Fruit fly (Drosophila melanogaster) S2 (cell line): Measurements from ENCODE around the gene mew.

Experiments
- CG8478 ChIP-seq: fragments of >200 bp; optimal IDR thresholded peaks from 2 replicates; lab custom pipeline; 2018
- CTCF ChIP-seq, 2 experiments: fragments of >200 bp; optimal IDR thresholded peaks; 2 replicates each; lab custom pipeline; 2018

Gene mew

dm6 chrX:13284548-13284974 lies 26.3 kb upstream of the mew start:
- TF ChIP-seq CTCF (optimal IDR thresholded peaks at IDR 0.05; lab: Kevin White, UChicago) (no peak), CG8478 (lab: Kevin White, UChicago) (no peak)

- TF ChIP-seq CG8478 (lab: Kevin White, UChicago) = no peak
- TF ChIP-seq CTCF (optimal IDR thresholded peaks at IDR 0.05; lab: Kevin White, UChicago) = no peak
These were observed 25.8 kb upstream of the mew start for dm6 chrX:13283940-13284547.

dm6 chrX:13282717-13283116 lies 24.4 kb upstream of the mew start:
- TF ChIP-seq CG8478 (lab: Kevin White, UChicago) (no peak), CTCF (optimal IDR thresholded peaks at IDR 0.05; lab: Kevin White, UChicago) (no peak)

- TF ChIP-seq CTCF (optimal IDR thresholded peaks at IDR 0.05; lab: Kevin White, UChicago) (no peak), CG8478 (lab: Kevin White, UChicago) (no peak)
These were observed 23.1 kb upstream of the mew start for dm6 chrX:13281244-13281877.

- TF ChIP-seq CTCF (optimal IDR thresholded peaks at IDR 0.05; lab: Kevin White, UChicago) = no peak
- TF ChIP-seq CG8478 (lab: Kevin White, UChicago) = no peak
These were observed 22.4 kb upstream of the mew start for dm6 chrX:13280738-13281137.

- TF ChIP-seq CG8478 (lab: Kevin White, UChicago) (no peak), CTCF (optimal IDR thresholded peaks at IDR 0.05; lab: Kevin White, UChicago) (no peak)
These were observed 21.9 kb upstream of the mew start for dm6 chrX:13280235-13280634.

dm6 chrX:13278468-13278982 lies 20.2 kb upstream of the mew start:
- TF ChIP-seq CG8478 (lab: Kevin White, UChicago) (no peak), CTCF (optimal IDR thresholded peaks at IDR 0.05; lab: Kevin White, UChicago) (no peak)

dm6 chrX:13277580-13278467 lies 19.5 kb upstream of the mew start:
- TF ChIP-seq CG8478 (lab: Kevin White, UChicago) (no peak), CTCF (optimal IDR thresholded peaks at IDR 0.05; lab: Kevin White, UChicago) (no peak)

dm6 chrX:13277148-13277547 lies 18.9 kb upstream of the mew start:
- no peak for TF ChIP-seq CTCF (optimal IDR thresholded peaks at IDR 0.05; lab: Kevin White, UChicago)
- no peak for TF ChIP-seq CG8478 (lab: Kevin White, UChicago)

dm6 chrX:13276713-13277112 lies 18.4 kb upstream of the mew start:
- TF ChIP-seq CG8478 (lab: Kevin White, UChicago) (no peak), CTCF (optimal IDR thresholded peaks at IDR 0.05; lab: Kevin White, UChicago) (no peak)

- no peak for TF ChIP-seq CTCF (optimal IDR thresholded peaks at IDR 0.05; lab: Kevin White, UChicago)
- no peak for TF ChIP-seq CG8478 (lab: Kevin White, UChicago)
These were observed 16.8 kb upstream of the mew start for dm6 chrX:13275139-13275538.

- TF ChIP-seq CG8478 (lab: Kevin White, UChicago) = no peak
These were observed 16.3 kb upstream of the mew start for dm6 chrX:13274429-13275095.

dm6 chrX:13273417-13273816 lies 15.1 kb upstream of the mew start:
- TF ChIP-seq CG8478 (lab: Kevin White, UChicago) = no peak
- TF ChIP-seq CTCF (optimal IDR thresholded peaks at IDR 0.05; lab: Kevin White, UChicago) = no peak

- TF ChIP-seq CTCF (optimal IDR thresholded peaks at IDR 0.05; lab: Kevin White, UChicago) = no peak
- no peak for TF ChIP-seq CG8478 (lab: Kevin White, UChicago)
These were observed 14.5 kb upstream of the mew start for dm6 chrX:13272676-13273233.
